Fruit fly (Drosophila melanogaster) whole organism, embryonic: ENCODE data around the gene por.

Experiments used
- ATbp ChIP-seq: fragments of 200-800 bp; sonication (Bioruptor generic); optimal IDR thresholded peaks from 2 replicates; lab custom pipeline; 2017; ENCODE audit warnings: missing biosample characterization, mild to moderate bottlenecking, missing genetic modification characterization, missing genetic modification reagents
- C15 ChIP-seq: fragments of 200-800 bp; sonication (Bioruptor generic); IDR thresholded peaks from 3 replicates; pipeline ENCODE4 v1.3.6; 2022; ENCODE audit warnings: missing biosample characterization, missing genetic modification characterization
- CG1024 ChIP-seq: fragments of 200-800 bp; sonication (Bioruptor generic); IDR thresholded peaks from 2 replicates; pipeline ENCODE4 v1.3.6; 2022; ENCODE audit warnings: missing biosample characterization, missing genetic modification characterization
- CG10543 ChIP-seq: fragments of 200-800 bp; sonication (Bioruptor generic); optimal IDR thresholded peaks from 3 replicates; lab custom pipeline; 2017; ENCODE audit warnings: missing biosample characterization, mild to moderate bottlenecking, missing genetic modification characterization, moderate library complexity
- CG11504 ChIP-seq: fragments of 200-800 bp; sonication (Bioruptor generic); optimal IDR thresholded peaks from 3 replicates; lab custom pipeline; 2019; ENCODE audit warnings: missing biosample characterization, mild to moderate bottlenecking, missing genetic modification characterization, moderate library complexity
- CG12659 ChIP-seq: fragments of 200-800 bp; sonication (Bioruptor generic); optimal IDR thresholded peaks from 3 replicates; lab custom pipeline; 2017; ENCODE audit warnings: mild to moderate bottlenecking, missing biosample characterization, missing genetic modification reagents, missing genetic modification characterization
- CG14441 ChIP-seq: fragments of 200-800 bp; sonication (Bioruptor generic); IDR thresholded peaks from 2 replicates; pipeline ENCODE4 v1.3.6; 2022; ENCODE audit warnings: missing biosample characterization, missing genetic modification characterization
- CG14667 ChIP-seq: fragments of 200-800 bp; sonication (Bioruptor generic); IDR thresholded peaks from 2 replicates; pipeline ENCODE4 v1.3.6; 2022; ENCODE audit warnings: missing biosample characterization, missing genetic modification characterization
- CG15073 ChIP-seq: fragments of 200-800 bp; sonication (Bioruptor generic); optimal IDR thresholded peaks from 2 replicates; lab custom pipeline; 2016; ENCODE audit warnings: missing biosample characterization, missing genetic modification characterization
- CG15696 ChIP-seq: fragments of 200-800 bp; sonication (Bioruptor generic); optimal IDR thresholded peaks from 2 replicates; lab custom pipeline; 2019; ENCODE audit warnings: missing biosample characterization, mild to moderate bottlenecking, missing genetic modification characterization, moderate library complexity
- CG16813 ChIP-seq: fragments of 200-800 bp; sonication (Bioruptor generic); IDR thresholded peaks from 3 replicates; pipeline ENCODE4 v1.3.6; 2022; ENCODE audit warnings: missing biosample characterization, missing genetic modification characterization; ENCODE audit not compliant: partially characterized antibody
- CG17359 ChIP-seq: fragments of 200-800 bp; sonication (Bioruptor generic); optimal IDR thresholded peaks from 3 replicates; lab custom pipeline; 2018; ENCODE audit warnings: missing biosample characterization, mild to moderate bottlenecking, missing genetic modification characterization, moderate library complexity
- CG1832 ChIP-seq: fragments of 200-800 bp; sonication (Bioruptor generic); optimal IDR thresholded peaks from 2 replicates; lab custom pipeline; 2017; ENCODE audit warnings: missing biosample characterization, mild to moderate bottlenecking, missing genetic modification characterization, inconsistent platforms
- CG2116 ChIP-seq: fragments of 200-800 bp; sonication (Bioruptor generic); optimal IDR thresholded peaks from 3 replicates; lab custom pipeline; 2018; ENCODE audit warnings: missing biosample characterization, mild to moderate bottlenecking, missing genetic modification characterization
- CG2202 ChIP-seq: fragments of 200-800 bp; sonication (Bioruptor generic); optimal IDR thresholded peaks from 2 replicates; lab custom pipeline; 2018; ENCODE audit warnings: missing biosample characterization, mild to moderate bottlenecking, missing genetic modification characterization
- CG4854 ChIP-seq: fragments of 200-800 bp; sonication (Bioruptor generic); optimal IDR thresholded peaks from 2 replicates; lab custom pipeline; 2016; ENCODE audit warnings: missing biosample characterization, missing genetic modification characterization, inconsistent platforms
- CG8765 ChIP-seq: fragments of 200-800 bp; sonication (Bioruptor generic); IDR thresholded peaks from 2 replicates; pipeline ENCODE4 v1.3.6; 2022; ENCODE audit warnings: missing biosample characterization, missing genetic modification characterization
- D19A ChIP-seq: fragments of 200-800 bp; optimal IDR thresholded peaks from 3 replicates; lab custom pipeline; 2019; ENCODE audit warnings: missing biosample characterization, mild to moderate bottlenecking, missing genetic modification characterization, moderate library complexity
- Dad ChIP-seq: fragments of 200-800 bp; sonication (Bioruptor generic); optimal IDR thresholded peaks from 3 replicates; lab custom pipeline; 2016; ENCODE audit warnings: missing biosample characterization, missing genetic modification characterization
- Dfd ChIP-seq, 2 experiments: fragments of >200 bp; optimal IDR thresholded peaks; 2 replicates each; lab custom pipeline; 2017; ENCODE audit warnings: missing biosample characterization in 2 of 2, missing genetic modification characterization in 2 of 2
- Dip3 ChIP-seq: fragments of 200-800 bp; sonication (Bioruptor generic); optimal IDR thresholded peaks from 3 replicates; lab custom pipeline; 2016; ENCODE audit warnings: missing biosample characterization, missing genetic modification characterization
- Dll ChIP-seq: fragments of 200-800 bp; sonication (Bioruptor generic); IDR thresholded peaks from 4 replicates; pipeline ENCODE4 v1.3.6; 2022; ENCODE audit warnings: missing biosample characterization, missing genetic modification characterization; ENCODE audit not compliant: partially characterized antibody
- Dref ChIP-seq: fragments of 200-800 bp; sonication (Bioruptor generic); IDR thresholded peaks from 2 replicates; pipeline ENCODE4 v1.3.6; 2022; ENCODE audit warnings: missing biosample characterization, missing genetic modification characterization
- E2f2 ChIP-seq: fragments of 200-800 bp; sonication (Bioruptor generic); IDR thresholded peaks from 2 replicates; pipeline ENCODE4 v1.3.6; 2022; ENCODE audit warnings: missing biosample characterization, missing genetic modification characterization
- H2.0 ChIP-seq: fragments of 200-800 bp; sonication (Bioruptor generic); IDR thresholded peaks from 2 replicates; pipeline ENCODE4 v1.3.6; 2022; ENCODE audit warnings: missing biosample characterization, missing genetic modification characterization
- HLHmδ ChIP-seq: fragments of 200-800 bp; sonication (Bioruptor generic); optimal IDR thresholded peaks from 2 replicates; lab custom pipeline; 2018; ENCODE audit warnings: missing biosample characterization, mild to moderate bottlenecking, missing genetic modification characterization, moderate library complexity
- Hmr ChIP-seq: fragments of 200-800 bp; sonication (Bioruptor generic); optimal IDR thresholded peaks from 3 replicates; lab custom pipeline; 2017; ENCODE audit warnings: mild to moderate bottlenecking, missing biosample characterization, missing genetic modification reagents, missing genetic modification characterization
- Hmx ChIP-seq: fragments of 200-800 bp; sonication (Bioruptor generic); optimal IDR thresholded peaks from 2 replicates; lab custom pipeline; 2016; ENCODE audit warnings: missing biosample characterization, missing genetic modification characterization
- Mes4 ChIP-seq: fragments of 200-800 bp; sonication (Bioruptor generic); optimal IDR thresholded peaks from 2 replicates; lab custom pipeline; 2016; ENCODE audit warnings: missing biosample characterization, missing genetic modification characterization
- NC2α ChIP-seq: fragments of 200-800 bp; sonication (Bioruptor generic); optimal IDR thresholded peaks from 2 replicates; lab custom pipeline; 2016; ENCODE audit warnings: missing biosample characterization, missing genetic modification characterization
- Nf-YA ChIP-seq: fragments of 200-800 bp; sonication (Bioruptor generic); IDR thresholded peaks from 2 replicates; pipeline ENCODE4 v1.3.6; 2022; ENCODE audit warnings: missing biosample characterization, missing genetic modification characterization
- Ptx1 ChIP-seq: fragments of 200-800 bp; sonication (Bioruptor generic); IDR thresholded peaks from 2 replicates; pipeline ENCODE4 v1.3.6; 2022; ENCODE audit warnings: missing biosample characterization, missing genetic modification characterization
- Ravus ChIP-seq: fragments of 200-800 bp; sonication (Bioruptor generic); IDR thresholded peaks from 2 replicates; pipeline ENCODE4 v1.3.6; 2022; ENCODE audit warnings: missing biosample characterization, missing genetic modification characterization
- Spps ChIP-seq: fragments of 200-800 bp; sonication (Bioruptor generic); optimal IDR thresholded peaks from 2 replicates; lab custom pipeline; 2018; ENCODE audit warnings: missing biosample characterization, mild to moderate bottlenecking, missing genetic modification characterization
- amos ChIP-seq: fragments of 200-800 bp; sonication (Bioruptor generic); IDR thresholded peaks from 2 replicates; pipeline ENCODE4 v1.3.6; 2022; ENCODE audit warnings: missing biosample characterization, missing genetic modification characterization; ENCODE audit not compliant: partially characterized antibody
- cg ChIP-seq: fragments of 200-800 bp; sonication (Bioruptor generic); optimal IDR thresholded peaks from 3 replicates; lab custom pipeline; 2019; ENCODE audit warnings: missing biosample characterization, mild to moderate bottlenecking, missing genetic modification characterization, moderate library complexity
- chm ChIP-seq: fragments of 200-800 bp; sonication (Bioruptor generic); IDR thresholded peaks from 2 replicates; pipeline ENCODE4 v1.3.6; 2022; ENCODE audit warnings: missing biosample characterization, missing genetic modification characterization
- esg ChIP-seq: fragments of 200-800 bp; sonication (Bioruptor generic); conservative IDR thresholded peaks from 2 replicates; pipeline ENCODE4 v1.3.6; 2022; ENCODE audit warnings: missing biosample characterization, missing genetic modification characterization
- fru ChIP-seq: fragments of >200 bp; optimal IDR thresholded peaks from 2 replicates; lab custom pipeline; 2017
- hb ChIP-seq: fragments of 200-800 bp; sonication (Bioruptor generic); IDR thresholded peaks from 3 replicates; pipeline ENCODE4 v1.3.6; 2022; ENCODE audit warnings: missing biosample characterization, missing genetic modification characterization; ENCODE audit not compliant: partially characterized antibody
- inv ChIP-seq: fragments of 200-800 bp; sonication (Bioruptor generic); IDR thresholded peaks from 2 replicates; pipeline ENCODE4 v1.3.6; 2022; ENCODE audit warnings: missing biosample characterization, missing genetic modification characterization; ENCODE audit not compliant: partially characterized antibody
- lilli ChIP-seq: fragments of 200-800 bp; sonication (Bioruptor generic); optimal IDR thresholded peaks from 3 replicates; lab custom pipeline; 2016; ENCODE audit warnings: missing biosample characterization, missing genetic modification characterization
- lola ChIP-seq, 3 experiments: fragments of >200 bp in 2 of 3; fragments of 200-800 bp in 1 of 3; sonication (Bioruptor generic) in 1 of 3; optimal IDR thresholded peaks; 2 replicates each; lab custom pipeline; 2017 to 2019; ENCODE audit warnings: missing biosample characterization in 3 of 3, missing genetic modification characterization in 3 of 3, mild to moderate bottlenecking in 1 of 3, moderate library complexity in 1 of 3
- nmo ChIP-seq: fragments of 200-800 bp; sonication (Bioruptor generic); optimal IDR thresholded peaks from 2 replicates; lab custom pipeline; 2018; ENCODE audit warnings: missing biosample characterization, mild to moderate bottlenecking, missing genetic modification characterization, moderate library complexity
- nom ChIP-seq: fragments of 200-800 bp; sonication (Bioruptor generic); optimal IDR thresholded peaks from 2 replicates; lab custom pipeline; 2017; ENCODE audit warnings: missing biosample characterization, missing genetic modification characterization, mild to moderate bottlenecking, moderate library complexity, missing genetic modification reagents
- pan ChIP-seq, 4 experiments: fragments of >200 bp in 3 of 4; fragments of 200-800 bp in 1 of 4; sonication (Bioruptor generic) in 1 of 4; optimal IDR thresholded peaks in 3 of 4; IDR thresholded peaks in 1 of 4; 2 replicates each; pipeline versions ENCODE4 v1.3.6 to Lab custom; 2017 to 2022; ENCODE audit warnings: missing biosample characterization in 2 of 4, missing genetic modification characterization in 2 of 4, mixed read lengths in 1 of 4
- pnt ChIP-seq: fragments of 200-800 bp; sonication (Bioruptor generic); optimal IDR thresholded peaks from 3 replicates; lab custom pipeline; 2016; ENCODE audit warnings: missing biosample characterization, missing genetic modification characterization
- tna ChIP-seq: fragments of 200-800 bp; sonication (Bioruptor generic); IDR thresholded peaks from 2 replicates; pipeline ENCODE4 v1.3.6; 2022; ENCODE audit warnings: missing biosample characterization, missing genetic modification characterization; ENCODE audit not compliant: partially characterized antibody
- unpg ChIP-seq: fragments of 200-800 bp; sonication (Bioruptor generic); optimal IDR thresholded peaks from 3 replicates; lab custom pipeline; 2018; ENCODE audit warnings: missing biosample characterization, mild to moderate bottlenecking, missing genetic modification characterization, moderate library complexity
- zfh1 ChIP-seq: fragments of 200-800 bp; sonication (Bioruptor generic); IDR thresholded peaks from 3 replicates; pipeline ENCODE4 v1.3.6; 2022; ENCODE audit warnings: missing biosample characterization, missing genetic modification characterization
- zfh2 ChIP-seq: fragments of 200-800 bp; sonication (Bioruptor generic); optimal IDR thresholded peaks from 2 replicates; lab custom pipeline; 2016; ENCODE audit warnings: missing biosample characterization, missing genetic modification characterization

Gene por

dm6 chrX:18341014-18341413, 38.6 kb downstream of the por start (continued):
- TF ChIP-seq lola (GFP tag; optimal IDR thresholded peaks at IDR 0.05; lab: Kevin White, UChicago) (no peak), CG15696 (tag; lab: Kevin White, UChicago) (no peak), pan (optimal IDR thresholded peaks at IDR 0.05; lab: Kevin White, UChicago) (no peak), pan (GFP tag; optimal IDR thresholded peaks at IDR 0.05 in 1 of 2, IDR thresholded peaks at IDR 0.05 in 1 of 2) (no peak), Dll (no peak), Dref (GFP tag; lab: Robert Waterston, UW) (no peak), Spps (tag; lab: Kevin White, UChicago) (no peak), amos (GFP tag; lab: Robert Waterston, UW) (no peak), CG14441 (no peak), Hmx (GFP tag; lab: Kevin White, UChicago) (no peak), Hmr (peak; percentile 38), Ravus (GFP tag; lab: Robert Waterston, UW) (no peak), chm (GFP tag; lab: Robert Waterston, UW) (no peak), Mes4 (GFP tag; lab: Kevin White, UChicago) (no peak), CG1832 (GFP tag; lab: Kevin White, UChicago) (no peak), tna (GFP tag; lab: Robert Waterston, UW) (no peak), zfh2 (GFP tag; lab: Kevin White, UChicago) (no peak), pnt (no peak), lilli (GFP tag; lab: Kevin White, UChicago) (no peak), cg (GFP tag; lab: Kevin White, UChicago) (no peak), zfh1 (no peak), Dip3 (no peak), C15 (GFP tag; lab: Robert Waterston, UW) (no peak), CG17359 (no peak), inv (GFP tag; lab: Robert Waterston, UW) (no peak), H2.0 (GFP tag; lab: Robert Waterston, UW) (no peak), CG16813 (GFP tag; lab: Robert Waterston, UW) (no peak), hb (no peak), CG4854 (GFP tag; lab: Kevin White, UChicago) (no peak), CG1024 (GFP tag; lab: Robert Waterston, UW) (no peak), CG10543 (no peak), CG2116 (GFP tag; lab: Kevin White, UChicago) (no peak), unpg (GFP tag; lab: Kevin White, UChicago) (no peak), NC2α (GFP tag; lab: Kevin White, UChicago) (no peak), CG12659 (GFP tag; lab: Kevin White, UChicago) (no peak), E2f2 (GFP tag; lab: Robert Waterston, UW) (no peak), Ptx1 (GFP tag; lab: Robert Waterston, UW) (no peak), Nf-YA (no peak), CG8765 (GFP tag; lab: Robert Waterston, UW) (no peak), Dad (no peak), ATbp (GFP tag; lab: Kevin White, UChicago) (no peak), CG11504 (tag; lab: Kevin White, UChicago) (peak; percentile 54), CG14667 (no peak), nmo (GFP tag; lab: Kevin White, UChicago) (no peak), CG2202 (tag; lab: Kevin White, UChicago) (no peak), fru (lab: Kevin White, UChicago) (no peak), esg (GFP tag; lab: Robert Waterston, UW) (no peak), nom (GFP tag; lab: Kevin White, UChicago) (no peak), Dfd (GFP tag; optimal IDR thresholded peaks at IDR 0.05; lab: Kevin White, UChicago) (no peak), CG15073 (GFP tag; lab: Kevin White, UChicago) (no peak), D19A (no peak), HLHmδ (GFP tag; lab: Kevin White, UChicago) (no peak)
